Fruit fly (Drosophila melanogaster) whole organism, embryonic: ENCODE results near the gene CG44158.

Source experiments
- Awh ChIP-seq: fragments of 200-800 bp; sonication (Bioruptor generic); IDR thresholded peaks from 2 replicates; pipeline ENCODE4, ENCODE4 v1.3.6; 2022; ENCODE audit warnings: missing biosample characterization, missing genetic modification characterization
- CG10654 ChIP-seq: fragments of 200-800 bp; sonication (Bioruptor generic); optimal IDR thresholded peaks from 2 replicates; lab custom pipeline; 2016; ENCODE audit warnings: missing biosample characterization, missing genetic modification characterization
- CG12104 ChIP-seq: fragments of 200-800 bp; sonication (Bioruptor generic); optimal IDR thresholded peaks from 3 replicates; lab custom pipeline; 2016; ENCODE audit warnings: missing biosample characterization, missing genetic modification characterization
- CG12769 ChIP-seq: fragments of 200-800 bp; sonication (Bioruptor generic); optimal IDR thresholded peaks from 2 replicates; lab custom pipeline; 2019; ENCODE audit warnings: missing biosample characterization, mild to moderate bottlenecking, missing genetic modification characterization, moderate library complexity
- CG15269 ChIP-seq: fragments of 200-800 bp; sonication (Bioruptor generic); optimal IDR thresholded peaks from 2 replicates; lab custom pipeline; 2018; ENCODE audit warnings: missing biosample characterization, mild to moderate bottlenecking, missing genetic modification characterization, moderate library complexity
- CG17568 ChIP-seq: fragments of 200-800 bp; sonication (Bioruptor generic); optimal IDR thresholded peaks from 2 replicates; lab custom pipeline; 2018; ENCODE audit warnings: missing biosample characterization, mild to moderate bottlenecking, missing genetic modification characterization, moderate library complexity
- CG18599 ChIP-seq: fragments of 200-800 bp; sonication (Bioruptor generic); optimal IDR thresholded peaks from 3 replicates; lab custom pipeline; 2017; ENCODE audit warnings: missing biosample characterization, missing genetic modification characterization, mild to moderate bottlenecking, moderate library complexity, missing genetic modification reagents
- CG2678 ChIP-seq: fragments of 200-800 bp; sonication (Bioruptor generic); optimal IDR thresholded peaks from 3 replicates; lab custom pipeline; 2019; ENCODE audit warnings: missing biosample characterization, mild to moderate bottlenecking, missing genetic modification characterization, moderate library complexity
- CG2712 ChIP-seq: fragments of 200-800 bp; optimal IDR thresholded peaks from 3 replicates; lab custom pipeline; 2019; ENCODE audit warnings: missing biosample characterization, mild to moderate bottlenecking, missing genetic modification characterization, moderate library complexity
- CG3281 ChIP-seq: fragments of 200-800 bp; sonication (Bioruptor generic); optimal IDR thresholded peaks from 3 replicates; lab custom pipeline; 2017; ENCODE audit warnings: missing biosample characterization, mild to moderate bottlenecking, missing genetic modification characterization
- CG34376 ChIP-seq: fragments of 200-800 bp; sonication (Bioruptor generic); optimal IDR thresholded peaks from 2 replicates; lab custom pipeline; 2018; ENCODE audit warnings: missing biosample characterization, mild to moderate bottlenecking, missing genetic modification characterization
- CG3726 ChIP-seq: fragments of 200-800 bp; sonication (Bioruptor generic); IDR thresholded peaks from 3 replicates; pipeline ENCODE4, ENCODE4 v1.3.6; 2022; ENCODE audit warnings: missing biosample characterization, missing genetic modification characterization
- CG3847 ChIP-seq: fragments of 200-800 bp; sonication (Bioruptor generic); IDR thresholded peaks from 2 replicates; pipeline ENCODE4 v1.3.6; 2022; ENCODE audit warnings: missing biosample characterization, missing genetic modification characterization
- CG42726 ChIP-seq: fragments of 200-800 bp; sonication (Bioruptor generic); IDR thresholded peaks from 2 replicates; pipeline ENCODE4 v1.3.6; 2022; ENCODE audit warnings: missing biosample characterization, missing genetic modification characterization; ENCODE audit not compliant: partially characterized antibody
- CG7839 ChIP-seq: fragments of 200-800 bp; sonication (Bioruptor generic); optimal IDR thresholded peaks from 3 replicates; lab custom pipeline; 2018; ENCODE audit warnings: missing biosample characterization, mild to moderate bottlenecking, missing genetic modification characterization, moderate library complexity
- CG8281 ChIP-seq: fragments of 200-800 bp; sonication (Bioruptor generic); optimal IDR thresholded peaks from 2 replicates; lab custom pipeline; 2018; ENCODE audit warnings: missing biosample characterization, mild to moderate bottlenecking, missing genetic modification characterization, moderate library complexity
- CG8388 ChIP-seq: fragments of 200-800 bp; sonication (Bioruptor generic); optimal IDR thresholded peaks from 2 replicates; lab custom pipeline; 2019; ENCODE audit warnings: missing biosample characterization, mild to moderate bottlenecking, missing genetic modification characterization, moderate library complexity
- CG8924 ChIP-seq: fragments of 200-800 bp; optimal IDR thresholded peaks from 3 replicates; lab custom pipeline; 2019; ENCODE audit warnings: missing biosample characterization, mild to moderate bottlenecking, missing genetic modification characterization, moderate library complexity
- CG9876 ChIP-seq: fragments of 200-800 bp; sonication (Bioruptor generic); optimal IDR thresholded peaks from 2 replicates; lab custom pipeline; 2016; ENCODE audit warnings: missing biosample characterization, missing genetic modification characterization
- CG9932 ChIP-seq: fragments of 200-800 bp; sonication (Bioruptor generic); IDR thresholded peaks from 2 replicates; pipeline ENCODE4 v1.3.6; 2022; ENCODE audit warnings: missing biosample characterization, missing genetic modification characterization
- Chrac-16 ChIP-seq: fragments of 200-800 bp; sonication (Bioruptor generic); optimal IDR thresholded peaks from 3 replicates; lab custom pipeline; 2016; ENCODE audit warnings: missing biosample characterization, missing genetic modification characterization
- Dfd ChIP-seq, 2 experiments: fragments of >200 bp; optimal IDR thresholded peaks; 2 replicates each; lab custom pipeline; 2017; ENCODE audit warnings: missing biosample characterization in 2 of 2, missing genetic modification characterization in 2 of 2
- Dll ChIP-seq: fragments of 200-800 bp; sonication (Bioruptor generic); IDR thresholded peaks from 4 replicates; pipeline ENCODE4 v1.3.6; 2022; ENCODE audit warnings: missing biosample characterization, missing genetic modification characterization; ENCODE audit not compliant: partially characterized antibody
- Fer2 ChIP-seq: fragments of 200-800 bp; sonication (Bioruptor generic); optimal IDR thresholded peaks from 2 replicates; lab custom pipeline; 2018; ENCODE audit warnings: missing biosample characterization, mild to moderate bottlenecking, missing genetic modification characterization, moderate library complexity
- Hand ChIP-seq: fragments of 200-800 bp; sonication (Bioruptor generic); optimal IDR thresholded peaks from 2 replicates; lab custom pipeline; 2017; ENCODE audit warnings: mild to moderate bottlenecking, missing biosample characterization, missing genetic modification reagents, missing genetic modification characterization
- HmgZ ChIP-seq: fragments of 200-800 bp; sonication (Bioruptor generic); optimal IDR thresholded peaks from 2 replicates; lab custom pipeline; 2018; ENCODE audit warnings: missing biosample characterization, mild to moderate bottlenecking, missing genetic modification characterization
- Hmr ChIP-seq: fragments of 200-800 bp; sonication (Bioruptor generic); optimal IDR thresholded peaks from 3 replicates; lab custom pipeline; 2017; ENCODE audit warnings: mild to moderate bottlenecking, missing biosample characterization, missing genetic modification reagents, missing genetic modification characterization
- Hsf ChIP-seq: fragments of 200-800 bp; sonication (Bioruptor generic); optimal IDR thresholded peaks from 3 replicates; lab custom pipeline; 2016; ENCODE audit warnings: missing biosample characterization, missing genetic modification characterization
- Med ChIP-seq: fragments of 200-800 bp; sonication (Bioruptor generic); peaks from one replicate; lab custom pipeline; 2016; ENCODE audit warnings: missing biosample characterization, missing genetic modification characterization, mild to moderate bottlenecking, inconsistent platforms, moderate library complexity
- Nf-YA ChIP-seq: fragments of 200-800 bp; sonication (Bioruptor generic); IDR thresholded peaks from 2 replicates; pipeline ENCODE4 v1.3.6; 2022; ENCODE audit warnings: missing biosample characterization, missing genetic modification characterization
- Oli ChIP-seq: fragments of 200-800 bp; sonication (Bioruptor generic); optimal IDR thresholded peaks from 2 replicates; lab custom pipeline; 2018; ENCODE audit warnings: missing biosample characterization, mild to moderate bottlenecking, missing genetic modification characterization, moderate library complexity
- Poxn ChIP-seq: fragments of 200-800 bp; sonication (Bioruptor generic); IDR thresholded peaks from 2 replicates; pipeline ENCODE4 v1.3.6; 2022; ENCODE audit warnings: missing biosample characterization, missing genetic modification characterization
- ato ChIP-seq: fragments of 200-800 bp; sonication (Bioruptor generic); IDR thresholded peaks from 2 replicates; pipeline ENCODE4 v1.3.6; 2022; ENCODE audit warnings: missing biosample characterization, missing genetic modification characterization; ENCODE audit not compliant: partially characterized antibody
- bowl ChIP-seq: fragments of 200-800 bp; sonication (Bioruptor generic); IDR thresholded peaks from 2 replicates; pipeline ENCODE4 v1.3.6; 2022; ENCODE audit warnings: missing biosample characterization, missing genetic modification characterization
- cg ChIP-seq: fragments of 200-800 bp; sonication (Bioruptor generic); optimal IDR thresholded peaks from 3 replicates; lab custom pipeline; 2019; ENCODE audit warnings: missing biosample characterization, mild to moderate bottlenecking, missing genetic modification characterization, moderate library complexity
- chinmo ChIP-seq: fragments of 200-800 bp; sonication (Bioruptor generic); IDR thresholded peaks from 4 replicates; pipeline ENCODE4 v1.3.6; 2022; ENCODE audit warnings: missing biosample characterization, missing genetic modification characterization; ENCODE audit not compliant: partially characterized antibody
- dmrt11E ChIP-seq: fragments of 200-800 bp; sonication (Bioruptor generic); optimal IDR thresholded peaks from 3 replicates; lab custom pipeline; 2018; ENCODE audit warnings: missing biosample characterization, mild to moderate bottlenecking, missing genetic modification characterization, moderate library complexity
- ewg ChIP-seq: fragments of 200-800 bp; sonication (Bioruptor generic); optimal IDR thresholded peaks from 3 replicates; lab custom pipeline; 2017; ENCODE audit warnings: mild to moderate bottlenecking, missing biosample characterization, missing genetic modification reagents, missing genetic modification characterization
- fd3F ChIP-seq: fragments of 200-800 bp; sonication (Bioruptor generic); optimal IDR thresholded peaks from 2 replicates; lab custom pipeline; 2018; ENCODE audit warnings: missing biosample characterization, mild to moderate bottlenecking, missing genetic modification characterization, moderate library complexity
- nom ChIP-seq: fragments of 200-800 bp; sonication (Bioruptor generic); optimal IDR thresholded peaks from 2 replicates; lab custom pipeline; 2017; ENCODE audit warnings: missing biosample characterization, missing genetic modification characterization, mild to moderate bottlenecking, moderate library complexity, missing genetic modification reagents
- pb ChIP-seq: fragments of 200-800 bp; sonication (Bioruptor generic); optimal IDR thresholded peaks from 3 replicates; lab custom pipeline; 2016; ENCODE audit warnings: missing biosample characterization, missing genetic modification characterization
- row ChIP-seq: fragments of 200-800 bp; sonication (Bioruptor generic); IDR thresholded peaks from 3 replicates; pipeline ENCODE4 v1.3.6; 2022; ENCODE audit warnings: missing biosample characterization, missing genetic modification characterization
- sens ChIP-seq: fragments of 200-800 bp; sonication (Bioruptor generic); peaks from one replicate; lab custom pipeline; 2016; ENCODE audit warnings: missing biosample characterization, missing genetic modification characterization
- stc ChIP-seq: fragments of 200-800 bp; sonication (Bioruptor generic); IDR thresholded peaks from 2 replicates; pipeline ENCODE4 v1.3.6; 2022; ENCODE audit warnings: missing biosample characterization, missing genetic modification characterization
- trh ChIP-seq: fragments of 200-800 bp; sonication (Bioruptor generic); optimal IDR thresholded peaks from 2 replicates; lab custom pipeline; 2016; ENCODE audit warnings: missing biosample characterization, missing genetic modification characterization
- vnd ChIP-seq: fragments of 200-800 bp; sonication (Bioruptor generic); IDR thresholded peaks from 3 replicates; pipeline ENCODE4 v1.3.6; 2022; ENCODE audit warnings: missing biosample characterization, missing genetic modification characterization; ENCODE audit not compliant: partially characterized antibody
- zfh1 ChIP-seq: fragments of 200-800 bp; sonication (Bioruptor generic); IDR thresholded peaks from 3 replicates; pipeline ENCODE4 v1.3.6; 2022; ENCODE audit warnings: missing biosample characterization, missing genetic modification characterization

CG44158 gene

dm6 chr3R:18244171-18245043, 35.8 kb downstream of the CG44158 start (continued):
- TF ChIP-seq CG2712 (tag; lab: Kevin White, UChicago): peak; percentile 32
- TF ChIP-seq Oli (tag; lab: Kevin White, UChicago): peak; percentile 38
- peak; percentile 29 for TF ChIP-seq CG15269 (tag; lab: Kevin White, UChicago)
- no peak for TF ChIP-seq dmrt11E (tag; lab: Kevin White, UChicago)
- peak; percentile 74 for TF ChIP-seq Med (GFP tag; lab: Kevin White, UChicago)
- no peak; the same call in 1 of the 2 replicates for TF ChIP-seq ato (GFP tag; lab: Robert Waterston, UW)
- TF ChIP-seq row: peak; percentile 63
- TF ChIP-seq CG18599 (GFP tag; lab: Kevin White, UChicago): peak; percentile 17
- peak; percentile 88 for TF ChIP-seq CG8281 (tag; lab: Kevin White, UChicago)
- peak; percentile 16 for TF ChIP-seq CG2678 (tag; lab: Kevin White, UChicago)
- peak; percentile 72 for TF ChIP-seq sens (GFP tag; lab: Kevin White, UChicago)
- peak; percentile 42 for TF ChIP-seq Hmr (GFP tag; lab: Kevin White, UChicago)
- peak; percentile 53; the same call in 1 of the 2 replicates for TF ChIP-seq CG42726 (GFP tag; lab: Robert Waterston, UW)
- peak; percentile 21; the same call in 1 of the 2 replicates for TF ChIP-seq CG3847 (GFP tag; lab: Robert Waterston, UW)
- 0 out of 3 replicates have a peak, but pooled peaks have one; percentile 19 for TF ChIP-seq CG3726 (GFP tag; lab: Robert Waterston, UW)
- TF ChIP-seq fd3F: no peak
- peak; percentile 55 for TF ChIP-seq CG12769 (tag; lab: Kevin White, UChicago)
- TF ChIP-seq CG8388 (GFP tag; lab: Kevin White, UChicago): peak; percentile 99
- peak; percentile 40; the same call in 1 of the 2 replicates for TF ChIP-seq CG9932 (GFP tag; lab: Robert Waterston, UW)
- TF ChIP-seq zfh1 (GFP tag; lab: Robert Waterston, UW): 0 out of 3 replicates have a peak, but pooled peaks have one; percentile 41
- TF ChIP-seq HmgZ: peak; percentile 46
- TF ChIP-seq Dll: peak; percentile 41; the same call in 1 of the 4 replicates

dm6 chr3R:18245044-18245596, 36.5 kb downstream of the CG44158 start:
- TF ChIP-seq bowl (GFP tag; lab: Robert Waterston, UW) (no peak), Awh (no peak), chinmo (no peak), Poxn (no peak), trh (no peak), CG10654 (GFP tag; lab: Kevin White, UChicago) (no peak), CG3281 (GFP tag; lab: Kevin White, UChicago) (no peak), Fer2 (tag; lab: Kevin White, UChicago) (no peak), Chrac-16 (GFP tag; lab: Kevin White, UChicago) (no peak), Dfd (GFP tag; optimal IDR thresholded peaks at IDR 0.05; lab: Kevin White, UChicago) (no peak), stc (no peak), cg (peak; percentile 35), CG17568 (no peak), CG7839 (tag; lab: Kevin White, UChicago) (no peak), CG34376 (GFP tag; lab: Kevin White, UChicago) (no peak), vnd (GFP tag; lab: Robert Waterston, UW) (no peak), Hsf (GFP tag; lab: Kevin White, UChicago) (no peak), CG8924 (tag; lab: Kevin White, UChicago) (no peak), CG9876 (GFP tag; lab: Kevin White, UChicago) (no peak), Nf-YA (no peak), Hand (GFP tag; lab: Kevin White, UChicago) (no peak), CG12104 (GFP tag; lab: Kevin White, UChicago) (no peak), nom (GFP tag; lab: Kevin White, UChicago) (no peak), pb (GFP tag; lab: Kevin White, UChicago) (no peak), ewg (peak; percentile 53)
